Fruit fly (Drosophila melanogaster) whole organism, embryonic: ENCODE measurements around the gene Pex3.

Experiments used
- Aef1 ChIP-seq: fragments of 200-800 bp; sonication (Bioruptor generic); IDR thresholded peaks from 3 replicates; pipeline ENCODE4 v1.3.6; 2022; ENCODE audit warnings: missing biosample characterization, missing genetic modification characterization
- BtbVII ChIP-seq: fragments of 200-800 bp; sonication (Bioruptor generic); optimal IDR thresholded peaks from 3 replicates; lab custom pipeline; 2017; ENCODE audit warnings: missing biosample characterization, mild to moderate bottlenecking, missing genetic modification characterization
- CG10274 ChIP-seq: fragments of 200-800 bp; sonication (Bioruptor generic); optimal IDR thresholded peaks from 3 replicates; lab custom pipeline; 2017; ENCODE audit warnings: missing biosample characterization, mild to moderate bottlenecking, missing genetic modification characterization
- CG11560 ChIP-seq: fragments of 200-800 bp; sonication (Bioruptor generic); IDR thresholded peaks from 3 replicates; pipeline ENCODE4 v1.3.6; 2022; ENCODE audit warnings: missing biosample characterization, missing genetic modification characterization
- CG12104 ChIP-seq: fragments of 200-800 bp; sonication (Bioruptor generic); optimal IDR thresholded peaks from 3 replicates; lab custom pipeline; 2016; ENCODE audit warnings: missing biosample characterization, missing genetic modification characterization
- CG12769 ChIP-seq: fragments of 200-800 bp; sonication (Bioruptor generic); optimal IDR thresholded peaks from 2 replicates; lab custom pipeline; 2019; ENCODE audit warnings: missing biosample characterization, mild to moderate bottlenecking, missing genetic modification characterization, moderate library complexity
- CG13424 ChIP-seq: fragments of 200-800 bp; sonication (Bioruptor generic); optimal IDR thresholded peaks from 2 replicates; lab custom pipeline; 2019; ENCODE audit warnings: missing biosample characterization, mild to moderate bottlenecking, missing genetic modification characterization, moderate library complexity
- CG14050 ChIP-seq: fragments of 200-800 bp; sonication (Bioruptor generic); IDR thresholded peaks from 3 replicates; pipeline ENCODE4 v1.3.6; 2022; ENCODE audit warnings: missing biosample characterization, missing genetic modification characterization
- CG16815 ChIP-seq: fragments of 200-800 bp; sonication (Bioruptor generic); optimal IDR thresholded peaks from 3 replicates; lab custom pipeline; 2017; ENCODE audit warnings: missing biosample characterization, mild to moderate bottlenecking, missing genetic modification characterization
- CG16863 ChIP-seq: fragments of 200-800 bp; sonication (Bioruptor generic); optimal IDR thresholded peaks from 3 replicates; lab custom pipeline; 2016; ENCODE audit warnings: missing biosample characterization, missing genetic modification characterization
- CG17359 ChIP-seq: fragments of 200-800 bp; sonication (Bioruptor generic); optimal IDR thresholded peaks from 3 replicates; lab custom pipeline; 2018; ENCODE audit warnings: missing biosample characterization, mild to moderate bottlenecking, missing genetic modification characterization, moderate library complexity
- CG18011 ChIP-seq: fragments of 200-800 bp; sonication (Bioruptor generic); optimal IDR thresholded peaks from 2 replicates; lab custom pipeline; 2017; ENCODE audit warnings: missing biosample characterization, missing genetic modification characterization, mild to moderate bottlenecking, moderate library complexity, missing genotype
- CG2120 ChIP-seq: fragments of 200-800 bp; sonication (Bioruptor generic); optimal IDR thresholded peaks from 3 replicates; lab custom pipeline; 2016; ENCODE audit warnings: missing biosample characterization, missing genetic modification characterization
- CG2199 ChIP-seq: fragments of 200-800 bp; sonication (Bioruptor generic); IDR thresholded peaks from 3 replicates; pipeline ENCODE4 v1.3.6; 2022; ENCODE audit warnings: missing biosample characterization, missing genetic modification characterization
- CG31365 ChIP-seq: fragments of 200-800 bp; sonication (Bioruptor generic); optimal IDR thresholded peaks from 2 replicates; lab custom pipeline; 2018; ENCODE audit warnings: missing biosample characterization, mild to moderate bottlenecking, missing genetic modification characterization
- CG43689 ChIP-seq: fragments of 200-800 bp; sonication (Bioruptor generic); IDR thresholded peaks from 2 replicates; pipeline ENCODE4 v1.3.6; 2022; ENCODE audit warnings: missing biosample characterization, missing genetic modification characterization
- CG6175 ChIP-seq: fragments of 200-800 bp; sonication (Bioruptor generic); IDR thresholded peaks from 3 replicates; pipeline ENCODE4 v1.3.6; 2022; ENCODE audit warnings: missing biosample characterization, missing genetic modification characterization
- CG6254 ChIP-seq: fragments of 200-800 bp; sonication (Bioruptor generic); optimal IDR thresholded peaks from 3 replicates; lab custom pipeline; 2017; ENCODE audit warnings: mild to moderate bottlenecking, missing biosample characterization, missing genetic modification reagents, missing genetic modification characterization
- CG6689 ChIP-seq: fragments of 200-800 bp; sonication (Bioruptor generic); IDR thresholded peaks from 2 replicates; pipeline ENCODE4 v1.3.6; 2022; ENCODE audit warnings: missing biosample characterization, missing genetic modification characterization
- CG7745 ChIP-seq: fragments of 200-800 bp; sonication (Bioruptor generic); optimal IDR thresholded peaks from 2 replicates; lab custom pipeline; 2018; ENCODE audit warnings: missing biosample characterization, mild to moderate bottlenecking, missing genetic modification characterization, moderate library complexity
- CG8281 ChIP-seq: fragments of 200-800 bp; sonication (Bioruptor generic); optimal IDR thresholded peaks from 2 replicates; lab custom pipeline; 2018; ENCODE audit warnings: missing biosample characterization, mild to moderate bottlenecking, missing genetic modification characterization, moderate library complexity
- CG9797 ChIP-seq: fragments of 200-800 bp; sonication (Bioruptor generic); optimal IDR thresholded peaks from 3 replicates; lab custom pipeline; 2018; ENCODE audit warnings: missing biosample characterization, mild to moderate bottlenecking, missing genetic modification characterization
- D19A ChIP-seq: fragments of 200-800 bp; optimal IDR thresholded peaks from 3 replicates; lab custom pipeline; 2019; ENCODE audit warnings: missing biosample characterization, mild to moderate bottlenecking, missing genetic modification characterization, moderate library complexity
- GATAe ChIP-seq: fragments of 200-800 bp; sonication (Bioruptor generic); conservative IDR thresholded peaks from 2 replicates; pipeline ENCODE4 v1.3.6; 2022; ENCODE audit warnings: missing biosample characterization, missing genetic modification characterization
- NfI ChIP-seq: fragments of 200-800 bp; sonication (Bioruptor generic); optimal IDR thresholded peaks from 3 replicates; lab custom pipeline; 2018; ENCODE audit warnings: missing biosample characterization, mild to moderate bottlenecking, missing genetic modification characterization, moderate library complexity
- Oaz ChIP-seq: fragments of 200-800 bp; sonication (Bioruptor generic); IDR thresholded peaks from 2 replicates; pipeline ENCODE4 v1.3.6; 2022; ENCODE audit warnings: missing biosample characterization, missing genetic modification characterization
- Oli ChIP-seq: fragments of 200-800 bp; sonication (Bioruptor generic); optimal IDR thresholded peaks from 2 replicates; lab custom pipeline; 2018; ENCODE audit warnings: missing biosample characterization, mild to moderate bottlenecking, missing genetic modification characterization, moderate library complexity
- Pdp1 ChIP-seq, 2 experiments: fragments of 200-800 bp; sonication (Bioruptor generic); optimal IDR thresholded peaks; 3 replicates each; lab custom pipeline; 2016; ENCODE audit warnings: missing biosample characterization in 2 of 2, missing genetic modification characterization in 2 of 2, mild to moderate bottlenecking in 1 of 2, moderate library complexity in 1 of 2
- Ptx1 ChIP-seq: fragments of 200-800 bp; sonication (Bioruptor generic); IDR thresholded peaks from 2 replicates; pipeline ENCODE4 v1.3.6; 2022; ENCODE audit warnings: missing biosample characterization, missing genetic modification characterization
- Rfx ChIP-seq: fragments of 200-800 bp; sonication (Bioruptor generic); IDR thresholded peaks from 2 replicates; pipeline ENCODE4 v1.3.6; 2022; ENCODE audit warnings: missing biosample characterization, missing genetic modification characterization
- Rx ChIP-seq: fragments of 200-800 bp; sonication (Bioruptor generic); IDR thresholded peaks from 2 replicates; pipeline ENCODE4 v1.3.6; 2022; ENCODE audit warnings: missing biosample characterization, missing genetic modification characterization
- amos ChIP-seq: fragments of 200-800 bp; sonication (Bioruptor generic); IDR thresholded peaks from 2 replicates; pipeline ENCODE4 v1.3.6; 2022; ENCODE audit warnings: missing biosample characterization, missing genetic modification characterization; ENCODE audit not compliant: partially characterized antibody
- az2 ChIP-seq: fragments of 200-800 bp; sonication (Bioruptor generic); optimal IDR thresholded peaks from 3 replicates; lab custom pipeline; 2016; ENCODE audit warnings: missing biosample characterization, missing genetic modification characterization
- bab2 ChIP-seq: fragments of 200-800 bp; sonication (Bioruptor generic); optimal IDR thresholded peaks from 2 replicates; lab custom pipeline; 2016; ENCODE audit warnings: missing biosample characterization, missing genetic modification characterization
- bsh ChIP-seq, 2 experiments: fragments of 200-800 bp; sonication (Bioruptor generic); optimal IDR thresholded peaks; 2 replicates each; lab custom pipeline; 2017 to 2018; ENCODE audit warnings: mild to moderate bottlenecking in 2 of 2, missing biosample characterization in 2 of 2, missing genetic modification characterization in 2 of 2, moderate library complexity in 1 of 2
- cwo ChIP-seq: fragments of 200-800 bp; sonication (Bioruptor generic); optimal IDR thresholded peaks from 3 replicates; lab custom pipeline; 2017; ENCODE audit warnings: missing biosample characterization, missing genetic modification characterization, mild to moderate bottlenecking, moderate library complexity, missing genetic modification reagents
- danr ChIP-seq: fragments of 200-800 bp; sonication (Bioruptor generic); IDR thresholded peaks from 2 replicates; pipeline ENCODE4 v1.3.6; 2022; ENCODE audit warnings: missing biosample characterization, missing genetic modification characterization
- emc ChIP-seq: fragments of 200-800 bp; sonication (Bioruptor generic); optimal IDR thresholded peaks from 2 replicates; lab custom pipeline; 2016; ENCODE audit warnings: missing biosample characterization, missing genetic modification characterization
- ewg ChIP-seq: fragments of 200-800 bp; sonication (Bioruptor generic); optimal IDR thresholded peaks from 3 replicates; lab custom pipeline; 2017; ENCODE audit warnings: mild to moderate bottlenecking, missing biosample characterization, missing genetic modification reagents, missing genetic modification characterization
- fu2 ChIP-seq: fragments of 200-800 bp; sonication (Bioruptor generic); optimal IDR thresholded peaks from 2 replicates; lab custom pipeline; 2016; ENCODE audit warnings: missing biosample characterization, missing genetic modification characterization
- insv ChIP-seq, 2 experiments: fragments of 200-800 bp; sonication (Bioruptor generic); optimal IDR thresholded peaks; 3 replicates each; lab custom pipeline; 2016 to 2018; ENCODE audit warnings: missing biosample characterization in 2 of 2, missing genetic modification characterization in 2 of 2
- kay ChIP-seq: fragments of 200-800 bp; sonication (Bioruptor generic); optimal IDR thresholded peaks from 2 replicates; lab custom pipeline; 2016; ENCODE audit warnings: missing biosample characterization, missing genetic modification characterization
- maf-S ChIP-seq: fragments of 200-800 bp; sonication (Bioruptor generic); optimal IDR thresholded peaks from 2 replicates; lab custom pipeline; 2016; ENCODE audit warnings: missing biosample characterization, missing genetic modification characterization
- nerfin-2 ChIP-seq: fragments of 200-800 bp; sonication (Bioruptor generic); IDR thresholded peaks from 2 replicates; pipeline ENCODE4 v1.3.6; 2022; ENCODE audit warnings: missing biosample characterization, missing genetic modification characterization; ENCODE audit not compliant: partially characterized antibody
- psq ChIP-seq: fragments of 200-800 bp; sonication (Bioruptor generic); optimal IDR thresholded peaks from 2 replicates; lab custom pipeline; 2017; ENCODE audit warnings: missing biosample characterization, missing genetic modification characterization
- rib ChIP-seq: fragments of 200-800 bp; sonication (Bioruptor generic); IDR thresholded peaks from 2 replicates; pipeline ENCODE4 v1.3.6; 2022; ENCODE audit warnings: missing biosample characterization, missing genetic modification characterization
- run ChIP-seq: fragments of 200-800 bp; sonication (Bioruptor generic); optimal IDR thresholded peaks from 3 replicates; lab custom pipeline; 2018; ENCODE audit warnings: missing biosample characterization, mild to moderate bottlenecking, missing genetic modification characterization
- sob ChIP-seq: fragments of 200-800 bp; sonication (Bioruptor generic); IDR thresholded peaks from 2 replicates; pipeline ENCODE4 v1.3.6; 2022; ENCODE audit warnings: missing biosample characterization, missing genetic modification characterization
- sqz ChIP-seq: fragments of 200-800 bp; sonication (Bioruptor generic); optimal IDR thresholded peaks from 3 replicates; lab custom pipeline; 2018; ENCODE audit warnings: missing biosample characterization, mild to moderate bottlenecking, missing genetic modification characterization
- ttk ChIP-seq: fragments of 200-800 bp; sonication (Bioruptor generic); IDR thresholded peaks from 2 replicates; pipeline ENCODE4 v2.1.2; 2022; ENCODE audit warnings: missing biosample characterization, missing genetic modification characterization

The Pex3 gene

DNA sequence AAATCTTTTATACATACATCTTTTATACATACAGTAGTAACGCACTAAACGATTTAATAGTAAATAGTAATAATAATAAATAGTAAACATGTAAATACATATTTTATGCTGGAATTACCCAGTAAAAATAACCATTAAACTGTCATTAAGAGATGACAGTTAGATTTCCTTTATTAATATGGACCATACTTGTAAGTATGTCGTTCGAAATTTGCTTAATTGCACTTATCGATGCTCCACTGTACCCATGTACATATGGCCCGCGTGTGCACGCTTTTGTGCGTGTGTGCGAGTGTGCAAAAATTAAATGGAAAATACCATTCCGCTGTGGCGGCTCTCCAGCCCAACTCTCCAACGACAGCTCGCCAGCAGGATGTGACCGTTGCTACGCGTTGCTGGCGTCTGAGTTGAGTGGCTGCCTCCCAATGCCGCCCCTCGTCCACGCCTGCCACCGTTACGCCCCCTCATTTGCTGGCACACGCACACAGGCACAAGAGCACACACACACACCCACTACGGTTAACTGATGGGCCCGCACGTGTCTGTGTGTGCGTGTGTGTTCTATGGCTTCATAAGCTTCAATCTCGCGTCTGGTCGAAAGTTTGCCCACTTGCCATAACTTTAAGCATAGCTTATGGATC is 41.4 kb upstream of the Pex3 start (continued):
- no peak for TF ChIP-seq BtbVII
- TF ChIP-seq sqz (GFP tag; lab: Kevin White, UChicago), result no peak
- no peak for TF ChIP-seq Oaz (GFP tag; lab: Robert Waterston, UW)
- no peak for TF ChIP-seq rib (GFP tag; lab: Robert Waterston, UW)
- 0 out of 3 replicates have a peak, but pooled peaks have one; percentile 21 for TF ChIP-seq CG6175
- peak; percentile 16 for TF ChIP-seq CG13424
- TF ChIP-seq CG2120 (GFP tag; lab: Kevin White, UChicago), result no peak
- no peak for TF ChIP-seq CG11560
- no peak for TF ChIP-seq ewg (GFP tag; lab: Kevin White, UChicago)
- peak; percentile 30; the same call in 1 of the 2 replicates for TF ChIP-seq Ptx1
- no peak for TF ChIP-seq Aef1 (GFP tag; lab: Robert Waterston, UW)
- peak; percentile 22; the same call in 1 of the 2 replicates for TF ChIP-seq CG6689
- no peak for TF ChIP-seq psq (GFP tag; lab: Kevin White, UChicago)
- TF ChIP-seq D19A (tag; lab: Kevin White, UChicago), result no peak
- no peak for TF ChIP-seq emc (GFP tag; lab: Kevin White, UChicago)
- TF ChIP-seq CG14050 (GFP tag; lab: Robert Waterston, UW), result no peak
- TF ChIP-seq cwo, result no peak
- TF ChIP-seq Rx, result no peak
- TF ChIP-seq NfI (GFP tag; lab: Kevin White, UChicago), result no peak
- TF ChIP-seq Rfx (GFP tag; lab: Robert Waterston, UW), result peak; percentile 36; the same call in 1 of the 2 replicates
- no peak for TF ChIP-seq amos (GFP tag; lab: Robert Waterston, UW)
- TF ChIP-seq az2 (GFP tag; lab: Kevin White, UChicago), result no peak
- TF ChIP-seq CG2199 (GFP tag; lab: Robert Waterston, UW), result no peak
- TF ChIP-seq CG9797 (GFP tag; lab: Kevin White, UChicago), result no peak
- no peak for TF ChIP-seq CG12104 (GFP tag; lab: Kevin White, UChicago)
- TF ChIP-seq Pdp1 (GFP tag; optimal IDR thresholded peaks at IDR 0.05; lab: Kevin White, UChicago), result no peak
- TF ChIP-seq fu2 (GFP tag; lab: Kevin White, UChicago), result no peak
- TF ChIP-seq kay (GFP tag; lab: Kevin White, UChicago), result no peak
- no peak for TF ChIP-seq danr (GFP tag; lab: Robert Waterston, UW)
- TF ChIP-seq ttk (GFP tag; lab: Robert Waterston, UW), result no peak
- TF ChIP-seq sob (GFP tag; lab: Robert Waterston, UW), result 0 out of 2 replicates have a peak, but pooled peaks have one; percentile 15
- no peak for TF ChIP-seq CG7745
- TF ChIP-seq CG18011 (GFP tag; lab: Kevin White, UChicago), result no peak
- TF ChIP-seq run (tag; lab: Kevin White, UChicago), result no peak
- TF ChIP-seq CG12769 (tag; lab: Kevin White, UChicago), result no peak
- TF ChIP-seq CG10274 (GFP tag; lab: Kevin White, UChicago), result no peak
- no peak for TF ChIP-seq CG16863
- no peak for TF ChIP-seq nerfin-2 (GFP tag; lab: Robert Waterston, UW)
- TF ChIP-seq CG17359, result no peak
- no peak for TF ChIP-seq CG31365
- TF ChIP-seq bab2 (GFP tag; lab: Kevin White, UChicago), result no peak
- no peak for TF ChIP-seq CG6254 (GFP tag; lab: Kevin White, UChicago)
- no peak for TF ChIP-seq CG16815 (GFP tag; lab: Kevin White, UChicago)
- TF ChIP-seq CG43689 (GFP tag; lab: Robert Waterston, UW), result no peak
- TF ChIP-seq bsh (GFP tag; optimal IDR thresholded peaks at IDR 0.05; lab: Kevin White, UChicago), result no peak
- TF ChIP-seq Oli (tag; lab: Kevin White, UChicago), result no peak
- no peak for TF ChIP-seq GATAe (GFP tag; lab: Robert Waterston, UW)
- no peak for TF ChIP-seq insv (GFP tag; optimal IDR thresholded peaks at IDR 0.05; lab: Kevin White, UChicago)
- no peak for TF ChIP-seq maf-S (GFP tag; lab: Kevin White, UChicago)
- TF ChIP-seq CG8281 (tag; lab: Kevin White, UChicago), result no peak
